Fruit fly (Drosophila melanogaster) whole organism, prepupa: ENCODE data around the gene GILT2.

Source experiments
- CG10669 ChIP-seq: fragments of 200-800 bp; sonication (Bioruptor generic); optimal IDR thresholded peaks from 3 replicates; lab custom pipeline; 2018; ENCODE audit warnings: missing biosample characterization, mild to moderate bottlenecking, missing genetic modification characterization, moderate library complexity
- CG11294 ChIP-seq: fragments of 200-800 bp; sonication (Bioruptor generic); IDR thresholded peaks from 2 replicates; pipeline ENCODE4 v1.3.6; 2022; ENCODE audit warnings: missing biosample characterization, missing genetic modification characterization
- CG11902 ChIP-seq: fragments of 200-800 bp; sonication (Bioruptor generic); optimal IDR thresholded peaks from 3 replicates; lab custom pipeline; 2016; ENCODE audit warnings: missing biosample characterization, missing genetic modification characterization
- CG15336 ChIP-seq: fragments of 200-800 bp; sonication (Bioruptor generic); IDR thresholded peaks from 2 replicates; pipeline ENCODE4 v1.3.6; 2022; ENCODE audit warnings: missing biosample characterization, missing genetic modification characterization
- CG3032 ChIP-seq: fragments of 200-800 bp; optimal IDR thresholded peaks from 2 replicates; lab custom pipeline; 2019; ENCODE audit warnings: missing biosample characterization, mild to moderate bottlenecking, missing genetic modification characterization, moderate library complexity
- CG32006 ChIP-seq: fragments of 200-800 bp; sonication (Bioruptor generic); optimal IDR thresholded peaks from 3 replicates; lab custom pipeline; 2017; ENCODE audit warnings: missing biosample characterization, mild to moderate bottlenecking, missing genetic modification characterization
- CG6276 ChIP-seq: fragments of 200-800 bp; sonication (Bioruptor generic); optimal IDR thresholded peaks from 2 replicates; lab custom pipeline; 2017; ENCODE audit warnings: missing biosample characterization, mild to moderate bottlenecking, missing genetic modification characterization
- CG6792 ChIP-seq: fragments of 200-800 bp; sonication (Bioruptor generic); optimal IDR thresholded peaks from 3 replicates; lab custom pipeline; 2016; ENCODE audit warnings: missing biosample characterization, missing genetic modification characterization
- CG6808 ChIP-seq: fragments of 200-800 bp; sonication (Bioruptor generic); optimal IDR thresholded peaks from 3 replicates; lab custom pipeline; 2017; ENCODE audit warnings: missing biosample characterization, missing genetic modification characterization, mild to moderate bottlenecking, moderate library complexity, missing genetic modification reagents
- CG7368 ChIP-seq: fragments of 200-800 bp; sonication (Bioruptor generic); optimal IDR thresholded peaks from 3 replicates; lab custom pipeline; 2016; ENCODE audit warnings: missing biosample characterization, missing genetic modification characterization
- CG8119 ChIP-seq: fragments of 200-800 bp; sonication (Bioruptor generic); IDR thresholded peaks from 3 replicates; pipeline ENCODE4 v1.3.6; 2022; ENCODE audit warnings: missing biosample characterization, missing genetic modification characterization
- Eip78C ChIP-seq: fragments of 200-800 bp; sonication (Bioruptor generic); peaks from one replicate; lab custom pipeline; 2016; ENCODE audit warnings: missing biosample characterization, missing genetic modification characterization
- Eip93F ChIP-seq: fragments of 200-800 bp; sonication (Bioruptor generic); optimal IDR thresholded peaks from 2 replicates; lab custom pipeline; 2016; ENCODE audit warnings: missing biosample characterization, mild to moderate bottlenecking, missing genetic modification characterization
- Ets21C ChIP-seq: fragments of 200-800 bp; sonication (Bioruptor generic); optimal IDR thresholded peaks from 3 replicates; lab custom pipeline; 2016; ENCODE audit warnings: missing biosample characterization, missing genetic modification characterization
- Ets96B ChIP-seq: fragments of 200-800 bp; optimal IDR thresholded peaks from 2 replicates; lab custom pipeline; 2019; ENCODE audit warnings: missing biosample characterization, mild to moderate bottlenecking, missing genetic modification characterization, moderate library complexity
- Hr38 ChIP-seq: sonication (Bioruptor generic); optimal IDR thresholded peaks from 2 replicates; lab custom pipeline; 2016; ENCODE audit warnings: missing biosample characterization, missing genetic modification characterization
- Hr39 ChIP-seq: fragments of 200-800 bp; sonication (Bioruptor generic); optimal IDR thresholded peaks from 2 replicates; lab custom pipeline; 2016; ENCODE audit warnings: missing biosample characterization, missing genetic modification characterization
- Hr4 ChIP-seq: fragments of 200-800 bp; sonication (Bioruptor generic); optimal IDR thresholded peaks from 3 replicates; lab custom pipeline; 2016; ENCODE audit warnings: missing biosample characterization, missing genetic modification characterization
- Met ChIP-seq: fragments of 200-800 bp; sonication (Bioruptor generic); optimal IDR thresholded peaks from 3 replicates; lab custom pipeline; 2016; ENCODE audit warnings: missing biosample characterization, missing genetic modification characterization
- Smox ChIP-seq: fragments of 200-800 bp; sonication (Bioruptor generic); optimal IDR thresholded peaks from 3 replicates; lab custom pipeline; 2016; ENCODE audit warnings: missing biosample characterization, missing genetic modification characterization
- Sox102F ChIP-seq: fragments of 200-800 bp; sonication (Bioruptor generic); optimal IDR thresholded peaks from 2 replicates; lab custom pipeline; 2016; ENCODE audit warnings: missing biosample characterization, mild to moderate bottlenecking, missing genetic modification characterization
- Sox15 ChIP-seq: fragments of 200-800 bp; sonication (Bioruptor generic); optimal IDR thresholded peaks from 3 replicates; lab custom pipeline; 2016; ENCODE audit warnings: missing biosample characterization, missing genetic modification characterization
- achi ChIP-seq: fragments of 200-800 bp; sonication (Bioruptor generic); optimal IDR thresholded peaks from 3 replicates; lab custom pipeline; 2016; ENCODE audit warnings: missing biosample characterization, missing genetic modification characterization
- acj6 ChIP-seq: fragments of 200-800 bp; sonication (Bioruptor generic); optimal IDR thresholded peaks from 3 replicates; lab custom pipeline; 2016; ENCODE audit warnings: missing biosample characterization, missing genetic modification characterization
- cyc ChIP-seq: fragments of 200-800 bp; sonication (Bioruptor generic); optimal IDR thresholded peaks from 3 replicates; lab custom pipeline; 2016; ENCODE audit warnings: missing biosample characterization, missing genetic modification characterization
- eg ChIP-seq: fragments of 200-800 bp; sonication (Bioruptor generic); IDR thresholded peaks from 3 replicates; pipeline ENCODE4 v1.3.6; 2022; ENCODE audit warnings: missing biosample characterization, missing genetic modification characterization
- esn ChIP-seq: fragments of 200-800 bp; sonication (Bioruptor generic); optimal IDR thresholded peaks from 2 replicates; lab custom pipeline; 2016; ENCODE audit warnings: missing biosample characterization, mild to moderate bottlenecking, missing genetic modification characterization, moderate library complexity
- fkh ChIP-seq: fragments of 200-800 bp; sonication (Bioruptor generic); optimal IDR thresholded peaks from 3 replicates; lab custom pipeline; 2017; ENCODE audit warnings: missing biosample characterization, mild to moderate bottlenecking, missing genetic modification characterization, moderate library complexity
- net ChIP-seq: fragments of 200-800 bp; sonication (Bioruptor generic); optimal IDR thresholded peaks from 3 replicates; lab custom pipeline; 2016; ENCODE audit warnings: missing biosample characterization, missing genetic modification characterization
- pdm3 ChIP-seq: fragments of 200-800 bp; sonication (Bioruptor generic); optimal IDR thresholded peaks from 3 replicates; lab custom pipeline; 2016; ENCODE audit warnings: missing biosample characterization, missing genetic modification characterization
- spab ChIP-seq: fragments of 200-800 bp; sonication (Bioruptor generic); optimal IDR thresholded peaks from 2 replicates; lab custom pipeline; 2017; ENCODE audit warnings: missing biosample characterization, mild to moderate bottlenecking, missing genetic modification characterization, missing genetic modification reagents
- ss ChIP-seq, 2 experiments: fragments of 200-800 bp; sonication (Bioruptor generic); optimal IDR thresholded peaks; 2 replicates in 1 of 2; 3 replicates in 1 of 2; lab custom pipeline; 2017 to 2018; ENCODE audit warnings: mild to moderate bottlenecking in 2 of 2, missing biosample characterization in 2 of 2, missing genetic modification characterization in 2 of 2, moderate library complexity in 1 of 2
- svp ChIP-seq: fragments of 200-800 bp; sonication (Bioruptor generic); peaks from one replicate; lab custom pipeline; 2016; ENCODE audit warnings: missing biosample characterization, missing genetic modification characterization
- topi ChIP-seq: fragments of 200-800 bp; sonication (Bioruptor generic); optimal IDR thresholded peaks from 3 replicates; lab custom pipeline; 2016; ENCODE audit warnings: missing biosample characterization, missing genetic modification characterization
- vri ChIP-seq: fragments of 200-800 bp; sonication (Bioruptor generic); optimal IDR thresholded peaks from 3 replicates; lab custom pipeline; 2016; ENCODE audit warnings: missing biosample characterization, mild to moderate bottlenecking, missing genetic modification characterization

GILT2 gene

dm6 chr3R:23657357-23658318 lies 21.1 kb upstream of the GILT2 start (continued):
- TF ChIP-seq CG3032 (tag; lab: Kevin White, UChicago) (no peak), topi (no peak), vri (peak; percentile 70), acj6 (GFP tag; lab: Kevin White, UChicago) (peak; percentile 4)

DNA sequence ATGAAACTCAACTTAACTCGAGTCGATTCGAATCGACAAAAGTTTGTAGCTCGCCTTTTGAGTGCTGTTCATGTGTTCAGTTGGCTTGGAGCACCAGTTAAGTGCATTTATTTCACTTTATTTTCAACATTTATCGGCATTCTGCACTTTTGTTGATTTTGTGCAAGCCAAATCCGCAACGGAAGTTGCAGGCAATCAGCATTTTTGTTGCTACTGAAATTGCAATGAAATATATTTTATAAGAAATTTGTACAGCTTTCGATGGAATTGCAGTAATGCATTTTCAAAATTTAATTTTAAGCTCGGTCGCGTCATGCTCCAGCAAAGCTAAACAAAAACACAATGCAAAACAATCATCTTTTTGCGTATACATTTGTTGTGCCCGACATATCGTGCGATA lies 19.7 kb upstream of the GILT2 start:
- TF ChIP-seq Hr39 (GFP tag; lab: Kevin White, UChicago): no peak
- no peak for TF ChIP-seq CG32006
- no peak for TF ChIP-seq vri
- TF ChIP-seq pdm3 (GFP tag; lab: Kevin White, UChicago): no peak
- no peak for TF ChIP-seq eg (GFP tag; lab: Robert Waterston, UW)
- TF ChIP-seq Sox15 (GFP tag; lab: Kevin White, UChicago): no peak
- TF ChIP-seq, all 60 proteins: peak for 0

- TF ChIP-seq eg (GFP tag; lab: Robert Waterston, UW) (no peak), CG15336 (GFP tag; lab: Robert Waterston, UW) (0 out of 2 replicates have a peak, but pooled peaks have one; percentile 12), CG8119 (GFP tag; lab: Robert Waterston, UW) (no peak), CG32006 (peak; percentile 13)
- TF ChIP-seq, all 60 proteins: peak for 2
Measured at dm6 chr3R:23659598-23659997, 19.1 kb upstream of the GILT2 start.

DNA sequence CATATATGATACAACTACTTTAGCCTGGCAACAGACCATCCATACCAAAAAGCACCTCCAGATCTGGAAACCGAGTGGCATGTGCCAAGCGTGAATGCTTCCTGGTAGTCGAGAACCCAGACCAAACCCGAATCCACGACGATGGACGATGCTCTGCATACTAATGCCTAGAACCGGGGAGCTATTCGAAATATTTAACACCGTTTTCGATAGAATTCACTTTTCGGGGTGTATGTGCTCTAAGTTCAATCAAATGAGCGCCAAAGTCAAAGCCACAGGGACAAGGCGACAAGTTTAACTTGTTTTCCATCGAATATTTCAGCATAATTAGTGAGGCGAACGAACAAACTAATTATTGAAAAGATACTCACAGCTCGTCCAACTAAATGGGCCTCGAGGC lies 15.9 kb upstream of the GILT2 start:
- no peak for TF ChIP-seq CG7368 (GFP tag; lab: Kevin White, UChicago)
- TF ChIP-seq Eip78C (GFP tag; lab: Kevin White, UChicago): peak; percentile 26
- TF ChIP-seq CG6276 (GFP tag; lab: Kevin White, UChicago): no peak
- no peak for TF ChIP-seq Ets21C (GFP tag; lab: Kevin White, UChicago)
- TF ChIP-seq, all 60 proteins: peak for 1

DNA sequence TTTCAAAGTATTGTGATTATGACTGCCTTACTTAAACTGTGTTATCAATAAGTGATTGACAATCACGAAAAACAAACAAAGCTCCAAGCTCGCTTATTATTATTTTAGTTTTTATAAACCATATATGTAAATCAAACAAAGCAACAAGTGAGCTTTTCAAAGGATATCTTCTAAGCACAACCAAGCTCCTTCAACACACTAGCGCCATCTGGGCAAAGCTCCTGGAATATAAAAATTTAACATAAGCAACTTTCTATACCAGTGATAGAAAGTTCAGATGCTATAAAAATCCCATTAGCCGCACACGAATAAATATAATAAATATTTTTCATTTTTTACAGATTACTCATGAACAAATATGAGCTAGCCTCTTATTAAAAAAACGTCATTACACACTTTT lies 14.3 kb upstream of the GILT2 start:
- TF ChIP-seq Smox (GFP tag; lab: Kevin White, UChicago) (no peak), CG15336 (GFP tag; lab: Robert Waterston, UW) (no peak), Ets96B (tag; lab: Kevin White, UChicago) (no peak), Eip78C (GFP tag; lab: Kevin White, UChicago) (peak; percentile 38), CG11902 (no peak)
- TF ChIP-seq, all 60 proteins: peak for 1

DNA sequence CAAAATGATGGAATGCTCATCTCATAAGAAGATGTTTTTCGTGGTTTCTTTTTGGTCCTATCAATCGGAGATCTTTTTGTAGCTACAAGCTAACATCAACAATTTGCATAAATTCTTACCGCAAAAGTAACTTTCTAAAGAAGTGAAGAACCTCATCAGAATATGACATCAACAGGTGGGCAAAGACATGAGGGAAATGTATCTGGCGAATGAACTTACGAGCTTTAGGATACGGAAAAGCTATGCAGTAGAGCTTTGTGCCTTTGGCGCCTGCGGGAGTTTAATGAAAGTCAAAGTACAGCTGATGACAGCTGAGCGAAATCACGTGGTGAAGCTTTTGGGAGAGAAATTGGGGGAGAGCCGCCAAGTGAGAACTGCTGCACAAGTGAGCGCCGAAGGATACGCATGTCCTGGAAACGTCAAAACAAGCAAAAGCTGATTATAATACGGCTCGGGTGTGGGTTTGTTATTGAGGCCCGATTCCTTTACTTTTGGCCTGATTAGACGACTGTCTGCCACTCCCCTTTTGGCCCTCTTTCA lies 12.0 kb upstream of the GILT2 start:
- TF ChIP-seq Eip93F: no peak
- peak; percentile 38 for TF ChIP-seq Eip78C (GFP tag; lab: Kevin White, UChicago)
- no peak for TF ChIP-seq Met
- no peak for TF ChIP-seq CG10669
- no peak for TF ChIP-seq CG3032 (tag; lab: Kevin White, UChicago)

dm6 chr3R:23667451-23667850 lies 11.2 kb upstream of the GILT2 start:
- TF ChIP-seq Hr38 (no peak), svp (GFP tag; lab: Kevin White, UChicago) (peak; percentile 85), Smox (GFP tag; lab: Kevin White, UChicago) (no peak), achi (GFP tag; lab: Kevin White, UChicago) (no peak), CG6792 (GFP tag; lab: Kevin White, UChicago) (no peak), Eip78C (GFP tag; lab: Kevin White, UChicago) (peak; percentile 74), CG6808 (GFP tag; lab: Kevin White, UChicago) (no peak), CG10669 (no peak), CG32006 (peak; percentile 49), Sox102F (GFP tag; lab: Kevin White, UChicago) (no peak), Sox15 (GFP tag; lab: Kevin White, UChicago) (no peak), net (GFP tag; lab: Kevin White, UChicago) (no peak), CG11294 (GFP tag; lab: Robert Waterston, UW) (no peak), ss (GFP tag; optimal IDR thresholded peaks at IDR 0.05; lab: Kevin White, UChicago) (no peak), Hr4 (GFP tag; lab: Kevin White, UChicago) (peak; percentile 26), spab (GFP tag; lab: Kevin White, UChicago) (no peak), pdm3 (GFP tag; lab: Kevin White, UChicago) (peak; percentile 6), fkh (no peak), topi (peak; percentile 16), cyc (GFP tag; lab: Kevin White, UChicago) (no peak), esn (GFP tag; lab: Kevin White, UChicago) (peak; percentile 5), CG11902 (no peak)
